Fruit fly (Drosophila melanogaster) whole organism, embryonic: Measurements from ENCODE around the gene akirin.

Source experiments
- ATbp ChIP-seq: fragments of 200-800 bp; sonication (Bioruptor generic); optimal IDR thresholded peaks from 2 replicates; lab custom pipeline; 2017; ENCODE audit warnings: missing biosample characterization, mild to moderate bottlenecking, missing genetic modification characterization, missing genetic modification reagents
- Awh ChIP-seq: fragments of 200-800 bp; sonication (Bioruptor generic); IDR thresholded peaks from 2 replicates; pipeline ENCODE4, ENCODE4 v1.3.6; 2022; ENCODE audit warnings: missing biosample characterization, missing genetic modification characterization
- B-H1 ChIP-seq: fragments of 200-800 bp; sonication (Bioruptor generic); IDR thresholded peaks from 3 replicates; pipeline ENCODE4 v1.3.6; 2022; ENCODE audit warnings: missing biosample characterization, missing genetic modification characterization
- CG10565 ChIP-seq: fragments of 200-800 bp; sonication (Bioruptor generic); optimal IDR thresholded peaks from 3 replicates; lab custom pipeline; 2016; ENCODE audit warnings: missing biosample characterization, mild to moderate bottlenecking, missing genetic modification characterization
- CG10979 ChIP-seq: fragments of 200-800 bp; sonication (Bioruptor generic); optimal IDR thresholded peaks from 2 replicates; lab custom pipeline; 2018; ENCODE audit warnings: missing biosample characterization, mild to moderate bottlenecking, missing genetic modification characterization, moderate library complexity
- CG12769 ChIP-seq: fragments of 200-800 bp; sonication (Bioruptor generic); optimal IDR thresholded peaks from 2 replicates; lab custom pipeline; 2019; ENCODE audit warnings: missing biosample characterization, mild to moderate bottlenecking, missing genetic modification characterization, moderate library complexity
- CG13123 ChIP-seq: fragments of 200-800 bp; sonication (Bioruptor generic); optimal IDR thresholded peaks from 2 replicates; lab custom pipeline; 2016; ENCODE audit warnings: missing biosample characterization, missing genetic modification characterization
- CG15011 ChIP-seq: fragments of 200-800 bp; sonication (Bioruptor generic); optimal IDR thresholded peaks from 3 replicates; lab custom pipeline; 2018; ENCODE audit warnings: missing biosample characterization, mild to moderate bottlenecking, missing genetic modification characterization
- CG1647 ChIP-seq: fragments of 200-800 bp; sonication (Bioruptor generic); optimal IDR thresholded peaks from 3 replicates; lab custom pipeline; 2016; ENCODE audit warnings: missing biosample characterization, missing genetic modification characterization
- CG16815 ChIP-seq: fragments of 200-800 bp; sonication (Bioruptor generic); optimal IDR thresholded peaks from 3 replicates; lab custom pipeline; 2017; ENCODE audit warnings: missing biosample characterization, mild to moderate bottlenecking, missing genetic modification characterization
- CG17385 ChIP-seq: fragments of 200-800 bp; sonication (Bioruptor generic); optimal IDR thresholded peaks from 3 replicates; lab custom pipeline; 2018; ENCODE audit warnings: missing biosample characterization, mild to moderate bottlenecking, missing genetic modification characterization
- CG17829 ChIP-seq: fragments of 200-800 bp; optimal IDR thresholded peaks from 2 replicates; lab custom pipeline; 2019; ENCODE audit warnings: missing biosample characterization, mild to moderate bottlenecking, missing genetic modification characterization, moderate library complexity
- CG2129 ChIP-seq: fragments of 200-800 bp; sonication (Bioruptor generic); IDR thresholded peaks from 2 replicates; pipeline ENCODE4 v1.3.6; 2022; ENCODE audit warnings: missing biosample characterization, missing genetic modification characterization; ENCODE audit not compliant: partially characterized antibody
- CG3726 ChIP-seq: fragments of 200-800 bp; sonication (Bioruptor generic); IDR thresholded peaks from 3 replicates; pipeline ENCODE4, ENCODE4 v1.3.6; 2022; ENCODE audit warnings: missing biosample characterization, missing genetic modification characterization
- CG6683 ChIP-seq: fragments of 200-800 bp; sonication (Bioruptor generic); optimal IDR thresholded peaks from 2 replicates; lab custom pipeline; 2017; ENCODE audit warnings: missing biosample characterization, mild to moderate bottlenecking, missing genetic modification characterization, missing genetic modification reagents
- CG8089 ChIP-seq: fragments of 200-800 bp; sonication (Bioruptor generic); optimal IDR thresholded peaks from 3 replicates; lab custom pipeline; 2016; ENCODE audit warnings: missing biosample characterization, missing genetic modification characterization
- CG8388 ChIP-seq: fragments of 200-800 bp; sonication (Bioruptor generic); optimal IDR thresholded peaks from 2 replicates; lab custom pipeline; 2019; ENCODE audit warnings: missing biosample characterization, mild to moderate bottlenecking, missing genetic modification characterization, moderate library complexity
- CG9215 ChIP-seq: fragments of 200-800 bp; sonication (Bioruptor generic); IDR thresholded peaks from 2 replicates; pipeline ENCODE4 v1.3.6; 2022; ENCODE audit warnings: missing biosample characterization, missing genetic modification characterization
- CG9609 ChIP-seq: fragments of 200-800 bp; sonication (Bioruptor generic); optimal IDR thresholded peaks from 3 replicates; lab custom pipeline; 2016; ENCODE audit warnings: missing biosample characterization, missing genetic modification characterization
- CkIIα-i1 ChIP-seq: fragments of 200-800 bp; sonication (Bioruptor generic); IDR thresholded peaks from 2 replicates; pipeline ENCODE4 v1.3.6; 2022; ENCODE audit warnings: missing biosample characterization, missing genetic modification characterization
- D19A ChIP-seq: fragments of 200-800 bp; optimal IDR thresholded peaks from 3 replicates; lab custom pipeline; 2019; ENCODE audit warnings: missing biosample characterization, mild to moderate bottlenecking, missing genetic modification characterization, moderate library complexity
- Dfd ChIP-seq, 2 experiments: fragments of >200 bp; optimal IDR thresholded peaks; 2 replicates each; lab custom pipeline; 2017; ENCODE audit warnings: missing biosample characterization in 2 of 2, missing genetic modification characterization in 2 of 2
- Ets97D ChIP-seq: fragments of 200-800 bp; sonication (Bioruptor generic); optimal IDR thresholded peaks from 3 replicates; lab custom pipeline; 2016; ENCODE audit warnings: missing biosample characterization, missing genetic modification characterization
- HLH4C ChIP-seq: fragments of 200-800 bp; sonication (Bioruptor generic); IDR thresholded peaks from 3 replicates; pipeline ENCODE4 v1.3.6; 2022; ENCODE audit warnings: missing biosample characterization, missing genetic modification characterization; ENCODE audit not compliant: partially characterized antibody
- HmgZ ChIP-seq: fragments of 200-800 bp; sonication (Bioruptor generic); optimal IDR thresholded peaks from 2 replicates; lab custom pipeline; 2018; ENCODE audit warnings: missing biosample characterization, mild to moderate bottlenecking, missing genetic modification characterization
- Hsf ChIP-seq: fragments of 200-800 bp; sonication (Bioruptor generic); optimal IDR thresholded peaks from 3 replicates; lab custom pipeline; 2016; ENCODE audit warnings: missing biosample characterization, missing genetic modification characterization
- MBD-R2 ChIP-seq: fragments of 200-800 bp; sonication (Bioruptor generic); IDR thresholded peaks from 2 replicates; pipeline ENCODE4 v1.3.6; 2022; ENCODE audit warnings: missing biosample characterization, missing genetic modification characterization
- NC2β ChIP-seq: fragments of 200-800 bp; sonication (Bioruptor generic); optimal IDR thresholded peaks from 2 replicates; lab custom pipeline; 2016; ENCODE audit warnings: missing biosample characterization, missing genetic modification characterization
- Nf-YA ChIP-seq: fragments of 200-800 bp; sonication (Bioruptor generic); IDR thresholded peaks from 2 replicates; pipeline ENCODE4 v1.3.6; 2022; ENCODE audit warnings: missing biosample characterization, missing genetic modification characterization
- Ravus ChIP-seq: fragments of 200-800 bp; sonication (Bioruptor generic); IDR thresholded peaks from 2 replicates; pipeline ENCODE4 v1.3.6; 2022; ENCODE audit warnings: missing biosample characterization, missing genetic modification characterization
- Stat92E ChIP-seq, 3 experiments: fragments of >200 bp in 2 of 3; fragments of 200-800 bp in 1 of 3; sonication (Bioruptor generic) in 1 of 3; optimal IDR thresholded peaks; 2 replicates each; lab custom pipeline; 2017 to 2019; ENCODE audit warnings: missing biosample characterization in 3 of 3, missing genetic modification characterization in 3 of 3, mild to moderate bottlenecking in 1 of 3, moderate library complexity in 1 of 3
- Trl ChIP-seq, 3 experiments: fragments of >200 bp in 2 of 3; fragments of 200-800 bp in 1 of 3; sonication (Bioruptor generic) in 1 of 3; optimal IDR thresholded peaks; 2 replicates in 1 of 3; 3 replicates in 2 of 3; lab custom pipeline; 2016 to 2017; ENCODE audit warnings: missing biosample characterization in 1 of 3, missing genetic modification characterization in 1 of 3
- ac ChIP-seq: fragments of 200-800 bp; sonication (Bioruptor generic); optimal IDR thresholded peaks from 3 replicates; lab custom pipeline; 2017; ENCODE audit warnings: missing biosample characterization, mild to moderate bottlenecking, missing genetic modification characterization
- az2 ChIP-seq: fragments of 200-800 bp; sonication (Bioruptor generic); optimal IDR thresholded peaks from 3 replicates; lab custom pipeline; 2016; ENCODE audit warnings: missing biosample characterization, missing genetic modification characterization
- caup ChIP-seq: fragments of 200-800 bp; sonication (Bioruptor generic); optimal IDR thresholded peaks from 3 replicates; lab custom pipeline; 2017; ENCODE audit warnings: missing biosample characterization, mild to moderate bottlenecking, missing genetic modification characterization, moderate library complexity; ENCODE audit not compliant: severe bottlenecking
- chinmo ChIP-seq: fragments of 200-800 bp; sonication (Bioruptor generic); IDR thresholded peaks from 4 replicates; pipeline ENCODE4 v1.3.6; 2022; ENCODE audit warnings: missing biosample characterization, missing genetic modification characterization; ENCODE audit not compliant: partially characterized antibody
- emc ChIP-seq: fragments of 200-800 bp; sonication (Bioruptor generic); optimal IDR thresholded peaks from 2 replicates; lab custom pipeline; 2016; ENCODE audit warnings: missing biosample characterization, missing genetic modification characterization
- gsb ChIP-seq: fragments of 200-800 bp; sonication (Bioruptor generic); IDR thresholded peaks from 2 replicates; pipeline ENCODE4 v1.3.6; 2022; ENCODE audit warnings: missing biosample characterization, missing genetic modification characterization
- hth ChIP-seq: fragments of >200 bp; optimal IDR thresholded peaks from 2 replicates; lab custom pipeline; 2017; ENCODE audit warnings: inconsistent platforms
- inv ChIP-seq: fragments of 200-800 bp; sonication (Bioruptor generic); IDR thresholded peaks from 2 replicates; pipeline ENCODE4 v1.3.6; 2022; ENCODE audit warnings: missing biosample characterization, missing genetic modification characterization; ENCODE audit not compliant: partially characterized antibody
- lilli ChIP-seq: fragments of 200-800 bp; sonication (Bioruptor generic); optimal IDR thresholded peaks from 3 replicates; lab custom pipeline; 2016; ENCODE audit warnings: missing biosample characterization, missing genetic modification characterization
- lmd ChIP-seq: fragments of 200-800 bp; sonication (Bioruptor generic); IDR thresholded peaks from 2 replicates; pipeline ENCODE4 v1.3.6; 2022; ENCODE audit warnings: missing biosample characterization, missing genetic modification characterization
- nom ChIP-seq: fragments of 200-800 bp; sonication (Bioruptor generic); optimal IDR thresholded peaks from 2 replicates; lab custom pipeline; 2017; ENCODE audit warnings: missing biosample characterization, missing genetic modification characterization, mild to moderate bottlenecking, moderate library complexity, missing genetic modification reagents
- org-1 ChIP-seq: fragments of 200-800 bp; sonication (Bioruptor generic); optimal IDR thresholded peaks from 2 replicates; lab custom pipeline; 2017; ENCODE audit warnings: missing biosample characterization, missing genetic modification characterization
- phol ChIP-seq: fragments of 200-800 bp; sonication (Bioruptor generic); optimal IDR thresholded peaks from 3 replicates; lab custom pipeline; 2018; ENCODE audit warnings: missing biosample characterization, mild to moderate bottlenecking, missing genetic modification characterization, moderate library complexity
- psq ChIP-seq: fragments of 200-800 bp; sonication (Bioruptor generic); optimal IDR thresholded peaks from 2 replicates; lab custom pipeline; 2017; ENCODE audit warnings: missing biosample characterization, missing genetic modification characterization
- sd ChIP-seq: fragments of 200-800 bp; sonication (Bioruptor generic); optimal IDR thresholded peaks from 3 replicates; lab custom pipeline; 2018; ENCODE audit warnings: missing biosample characterization, mild to moderate bottlenecking, missing genetic modification characterization, moderate library complexity
- seq ChIP-seq: fragments of 200-800 bp; sonication (Bioruptor generic); IDR thresholded peaks from 2 replicates; pipeline ENCODE4 v1.3.6; 2022; ENCODE audit warnings: missing biosample characterization, missing genetic modification characterization
- usp ChIP-seq: fragments of >200 bp; optimal IDR thresholded peaks from 2 replicates; lab custom pipeline; 2017; ENCODE audit warnings: missing biosample characterization, missing genetic modification characterization
- yki ChIP-seq: fragments of >200 bp; optimal IDR thresholded peaks from 3 replicates; lab custom pipeline; 2018
- zfh2 ChIP-seq: fragments of 200-800 bp; sonication (Bioruptor generic); optimal IDR thresholded peaks from 2 replicates; lab custom pipeline; 2016; ENCODE audit warnings: missing biosample characterization, missing genetic modification characterization

The akirin gene

DNA sequence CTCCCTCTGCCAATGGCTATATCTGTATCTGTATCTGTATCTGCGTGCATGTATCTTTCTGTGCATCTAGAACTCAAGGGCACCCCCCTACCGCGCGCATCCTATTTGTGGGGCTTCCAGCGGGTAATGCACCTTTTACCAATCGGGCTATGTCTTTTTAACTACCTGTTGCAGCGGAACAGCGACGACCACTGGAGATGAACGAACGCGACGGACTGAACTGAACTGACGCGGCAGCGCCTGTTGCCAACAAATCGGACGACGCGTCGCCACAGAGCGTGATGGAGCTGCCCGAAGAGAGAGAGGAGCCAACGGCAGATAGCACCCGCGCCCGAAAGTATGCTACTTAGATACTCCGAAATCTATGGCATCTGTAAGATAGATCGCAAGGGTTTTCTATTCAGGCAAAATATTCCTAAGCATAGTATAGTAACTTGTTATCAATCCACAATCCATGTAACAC, 24.6 kb upstream of the akirin start, which contains the start of gene Cln7 (continued):
- TF ChIP-seq gsb (GFP tag; lab: Robert Waterston, UW) = peak; percentile 35; the same call in 1 of the 2 replicates
- peak; percentile 53 for TF ChIP-seq CG17385 (GFP tag; lab: Kevin White, UChicago)
- peak; percentile 2 for TF ChIP-seq CG6683 (GFP tag; lab: Kevin White, UChicago)
- no peak for TF ChIP-seq CG15011 (GFP tag; lab: Kevin White, UChicago)
- TF ChIP-seq seq = peak; percentile 25; the same call in 1 of the 2 replicates
- TF ChIP-seq Dfd (GFP tag; optimal IDR thresholded peaks at IDR 0.05; lab: Kevin White, UChicago) = no peak
- TF ChIP-seq CG13123 (GFP tag; lab: Kevin White, UChicago) = no peak
- no peak for TF ChIP-seq B-H1 (GFP tag; lab: Robert Waterston, UW)
- TF ChIP-seq emc = no peak
- TF ChIP-seq NC2β = no peak
- TF ChIP-seq zfh2 (GFP tag; lab: Kevin White, UChicago) = no peak
- TF ChIP-seq CG2129 (GFP tag; lab: Robert Waterston, UW) = no peak
- TF ChIP-seq CG17829 (tag; lab: Kevin White, UChicago) = peak; percentile 43
- no peak for TF ChIP-seq org-1 (GFP tag; lab: Kevin White, UChicago)
- peak; percentile 62 to 70 for TF ChIP-seq Trl (optimal IDR thresholded peaks at IDR 0.05; lab: Kevin White, UChicago)
- TF ChIP-seq Trl (GFP tag; optimal IDR thresholded peaks at IDR 0.05; lab: Kevin White, UChicago) = peak; percentile 19
- no peak for TF ChIP-seq phol
- peak; percentile 9 for TF ChIP-seq Ets97D (GFP tag; lab: Kevin White, UChicago)
- no peak for TF ChIP-seq CG9609 (GFP tag; lab: Kevin White, UChicago)
- TF ChIP-seq D19A = peak; percentile 28
- TF ChIP-seq lmd (GFP tag; lab: Robert Waterston, UW) = no peak
- peak; percentile 48 for TF ChIP-seq caup (GFP tag; lab: Kevin White, UChicago)
- peak; percentile 88 for TF ChIP-seq nom (GFP tag; lab: Kevin White, UChicago)
- no peak for TF ChIP-seq CG10565 (GFP tag; lab: Kevin White, UChicago)
- no peak for TF ChIP-seq Ravus (GFP tag; lab: Robert Waterston, UW)
- peak; percentile 43 for TF ChIP-seq HmgZ (tag; lab: Kevin White, UChicago)
- TF ChIP-seq Nf-YA (GFP tag; lab: Robert Waterston, UW) = no peak; the same call in 1 of the 2 replicates
- TF ChIP-seq Awh (GFP tag; lab: Robert Waterston, UW) = no peak
- TF ChIP-seq ATbp (GFP tag; lab: Kevin White, UChicago) = no peak
- no peak for TF ChIP-seq usp
- peak in 1 of 3 experiments; percentile 88 for TF ChIP-seq Stat92E (GFP tag; optimal IDR thresholded peaks at IDR 0.05; lab: Kevin White, UChicago)
- TF ChIP-seq psq (GFP tag; lab: Kevin White, UChicago) = no peak
- no peak for TF ChIP-seq yki (lab: Kevin White, UChicago)
- no peak for TF ChIP-seq CG12769 (tag; lab: Kevin White, UChicago)
- TF ChIP-seq CG1647 = no peak
- TF ChIP-seq HLH4C (GFP tag; lab: Robert Waterston, UW) = peak; percentile 43; the same call in 2 of the 3 replicates
- TF ChIP-seq MBD-R2 (GFP tag; lab: Robert Waterston, UW) = no peak
- TF ChIP-seq CG8089 (GFP tag; lab: Kevin White, UChicago) = no peak
- no peak for TF ChIP-seq inv
- TF ChIP-seq CG10979 (tag; lab: Kevin White, UChicago) = peak; percentile 53
- TF ChIP-seq chinmo (GFP tag; lab: Robert Waterston, UW) = peak; percentile 87; the same call in 2 of the 4 replicates
- TF ChIP-seq CG3726 (GFP tag; lab: Robert Waterston, UW) = no peak
- TF ChIP-seq az2 (GFP tag; lab: Kevin White, UChicago) = no peak
- no peak for TF ChIP-seq CG9215
- TF ChIP-seq Hsf (GFP tag; lab: Kevin White, UChicago) = no peak
- peak; percentile 2 for TF ChIP-seq CG8388 (GFP tag; lab: Kevin White, UChicago)
- TF ChIP-seq ac (GFP tag; lab: Kevin White, UChicago) = peak; percentile 8
- no peak for TF ChIP-seq CG16815 (GFP tag; lab: Kevin White, UChicago)
- TF ChIP-seq sd (tag; lab: Kevin White, UChicago) = no peak
- no peak for TF ChIP-seq CkIIα-i1 (GFP tag; lab: Robert Waterston, UW)
- TF ChIP-seq hth (lab: Kevin White, UChicago) = no peak
- no peak for TF ChIP-seq lilli (GFP tag; lab: Kevin White, UChicago)
